Fruit fly (Drosophila melanogaster) whole organism, embryonic: ENCODE measurements around the gene CG6928.

ENCODE experiments used
- Atf3 ChIP-seq: fragments of 200-800 bp; sonication (Bioruptor generic); optimal IDR thresholded peaks from 3 replicates; lab custom pipeline; 2016; ENCODE audit warnings: missing biosample characterization, missing genetic modification characterization
- Awh ChIP-seq: fragments of 200-800 bp; sonication (Bioruptor generic); IDR thresholded peaks from 2 replicates; pipeline ENCODE4, ENCODE4 v1.3.6; 2022; ENCODE audit warnings: missing biosample characterization, missing genetic modification characterization
- Bteb2 ChIP-seq: fragments of 200-800 bp; sonication (Bioruptor generic); optimal IDR thresholded peaks from 2 replicates; lab custom pipeline; 2016; ENCODE audit warnings: missing biosample characterization, missing genetic modification characterization
- CG10543 ChIP-seq: fragments of 200-800 bp; sonication (Bioruptor generic); optimal IDR thresholded peaks from 3 replicates; lab custom pipeline; 2017; ENCODE audit warnings: missing biosample characterization, mild to moderate bottlenecking, missing genetic modification characterization, moderate library complexity
- CG12219 ChIP-seq: fragments of 200-800 bp; sonication (Bioruptor generic); optimal IDR thresholded peaks from 3 replicates; lab custom pipeline; 2018; ENCODE audit warnings: missing biosample characterization, mild to moderate bottlenecking, missing genetic modification characterization
- CG12942 ChIP-seq: fragments of 200-800 bp; sonication (Bioruptor generic); optimal IDR thresholded peaks from 3 replicates; lab custom pipeline; 2016; ENCODE audit warnings: missing biosample characterization, missing genetic modification characterization
- CG13296 ChIP-seq: fragments of 200-800 bp; sonication (Bioruptor generic); optimal IDR thresholded peaks from 3 replicates; lab custom pipeline; 2018; ENCODE audit warnings: missing biosample characterization, mild to moderate bottlenecking, missing genetic modification characterization
- CG13894 ChIP-seq: fragments of 200-800 bp; sonication (Bioruptor generic); optimal IDR thresholded peaks from 3 replicates; lab custom pipeline; 2018; ENCODE audit warnings: missing biosample characterization, mild to moderate bottlenecking, missing genetic modification characterization, moderate library complexity
- CG14014 ChIP-seq: fragments of 200-800 bp; sonication (Bioruptor generic); IDR thresholded peaks from 2 replicates; pipeline ENCODE4 v1.3.6; 2022; ENCODE audit warnings: missing biosample characterization, missing genetic modification characterization
- CG15269 ChIP-seq: fragments of 200-800 bp; sonication (Bioruptor generic); optimal IDR thresholded peaks from 2 replicates; lab custom pipeline; 2018; ENCODE audit warnings: missing biosample characterization, mild to moderate bottlenecking, missing genetic modification characterization, moderate library complexity
- CG17802 ChIP-seq: fragments of 200-800 bp; sonication (Bioruptor generic); optimal IDR thresholded peaks from 2 replicates; lab custom pipeline; 2018; ENCODE audit warnings: missing biosample characterization, mild to moderate bottlenecking, missing genetic modification characterization, moderate library complexity
- CG2129 ChIP-seq: fragments of 200-800 bp; sonication (Bioruptor generic); IDR thresholded peaks from 2 replicates; pipeline ENCODE4 v1.3.6; 2022; ENCODE audit warnings: missing biosample characterization, missing genetic modification characterization; ENCODE audit not compliant: partially characterized antibody
- CG3281 ChIP-seq: fragments of 200-800 bp; sonication (Bioruptor generic); optimal IDR thresholded peaks from 3 replicates; lab custom pipeline; 2017; ENCODE audit warnings: missing biosample characterization, mild to moderate bottlenecking, missing genetic modification characterization
- CG4617 ChIP-seq: fragments of 200-800 bp; sonication (Bioruptor generic); optimal IDR thresholded peaks from 3 replicates; lab custom pipeline; 2016; ENCODE audit warnings: missing biosample characterization, missing genetic modification characterization, borderline replicate concordance
- CG7372 ChIP-seq: fragments of 200-800 bp; sonication (Bioruptor generic); IDR thresholded peaks from 2 replicates; pipeline ENCODE4 v1.3.6; 2022; ENCODE audit warnings: missing biosample characterization, missing genetic modification characterization
- CG7987 ChIP-seq: fragments of 200-800 bp; sonication (Bioruptor generic); optimal IDR thresholded peaks from 2 replicates; lab custom pipeline; 2018; ENCODE audit warnings: missing biosample characterization, mild to moderate bottlenecking, missing genetic modification characterization, moderate library complexity
- CG8281 ChIP-seq: fragments of 200-800 bp; sonication (Bioruptor generic); optimal IDR thresholded peaks from 2 replicates; lab custom pipeline; 2018; ENCODE audit warnings: missing biosample characterization, mild to moderate bottlenecking, missing genetic modification characterization, moderate library complexity
- CG9609 ChIP-seq: fragments of 200-800 bp; sonication (Bioruptor generic); optimal IDR thresholded peaks from 3 replicates; lab custom pipeline; 2016; ENCODE audit warnings: missing biosample characterization, missing genetic modification characterization
- CG9932 ChIP-seq: fragments of 200-800 bp; sonication (Bioruptor generic); IDR thresholded peaks from 2 replicates; pipeline ENCODE4 v1.3.6; 2022; ENCODE audit warnings: missing biosample characterization, missing genetic modification characterization
- CrebB ChIP-seq: fragments of 200-800 bp; sonication (Bioruptor generic); optimal IDR thresholded peaks from 3 replicates; lab custom pipeline; 2018; ENCODE audit warnings: missing biosample characterization, mild to moderate bottlenecking, missing genetic modification characterization
- D19B ChIP-seq: fragments of 200-800 bp; sonication (Bioruptor generic); optimal IDR thresholded peaks from 2 replicates; lab custom pipeline; 2017; ENCODE audit warnings: missing biosample characterization, mild to moderate bottlenecking, missing genetic modification characterization
- Dp ChIP-seq: fragments of 200-800 bp; sonication (Bioruptor generic); optimal IDR thresholded peaks from 2 replicates; lab custom pipeline; 2018; ENCODE audit warnings: missing biosample characterization, mild to moderate bottlenecking, missing genetic modification characterization, moderate library complexity
- Dref ChIP-seq: fragments of 200-800 bp; sonication (Bioruptor generic); IDR thresholded peaks from 2 replicates; pipeline ENCODE4 v1.3.6; 2022; ENCODE audit warnings: missing biosample characterization, missing genetic modification characterization
- E2f1 ChIP-seq: fragments of 200-800 bp; sonication (Bioruptor generic); IDR thresholded peaks from 2 replicates; pipeline ENCODE4 v1.3.6; 2022; ENCODE audit warnings: missing biosample characterization, missing genetic modification characterization
- Ets65A ChIP-seq: fragments of 200-800 bp; sonication (Bioruptor generic); peaks from one replicate; lab custom pipeline; 2016; ENCODE audit warnings: missing biosample characterization, missing genetic modification characterization
- Jarid2 ChIP-seq: fragments of 200-800 bp; sonication (Bioruptor generic); optimal IDR thresholded peaks from 3 replicates; lab custom pipeline; 2017; ENCODE audit warnings: mild to moderate bottlenecking, missing biosample characterization, missing genetic modification reagents, missing genetic modification characterization
- Mrtf ChIP-seq: fragments of 200-800 bp; sonication (Bioruptor generic); IDR thresholded peaks from 3 replicates; pipeline ENCODE4 v1.3.6; 2022; ENCODE audit warnings: missing biosample characterization, missing genetic modification characterization
- Neu2 ChIP-seq: fragments of 200-800 bp; sonication (Bioruptor generic); optimal IDR thresholded peaks from 3 replicates; lab custom pipeline; 2016; ENCODE audit warnings: missing biosample characterization, missing genetic modification characterization, borderline replicate concordance
- Rfx ChIP-seq: fragments of 200-800 bp; sonication (Bioruptor generic); IDR thresholded peaks from 2 replicates; pipeline ENCODE4 v1.3.6; 2022; ENCODE audit warnings: missing biosample characterization, missing genetic modification characterization
- Sin3A ChIP-seq: fragments of >200 bp; optimal IDR thresholded peaks from 2 replicates; lab custom pipeline; 2018
- Six4 ChIP-seq: fragments of 200-800 bp; sonication (Bioruptor generic); optimal IDR thresholded peaks from 2 replicates; lab custom pipeline; 2016; ENCODE audit warnings: missing biosample characterization, missing genetic modification characterization
- Sox102F ChIP-seq: fragments of 200-800 bp; sonication (Bioruptor generic); optimal IDR thresholded peaks from 2 replicates; lab custom pipeline; 2018; ENCODE audit warnings: missing biosample characterization, mild to moderate bottlenecking, missing genetic modification characterization, moderate library complexity
- Taf1 ChIP-seq: fragments of 200-800 bp; sonication (Bioruptor generic); IDR thresholded peaks from 2 replicates; pipeline ENCODE4 v1.3.6; 2022; ENCODE audit warnings: missing biosample characterization, missing genetic modification characterization
- ara ChIP-seq: fragments of 200-800 bp; sonication (Bioruptor generic); IDR thresholded peaks from 2 replicates; pipeline ENCODE4 v1.3.6; 2022; ENCODE audit warnings: missing biosample characterization, missing genetic modification characterization
- bbx ChIP-seq: fragments of 200-800 bp; sonication (Bioruptor generic); IDR thresholded peaks from 2 replicates; pipeline ENCODE4 v1.3.6; 2022; ENCODE audit warnings: missing biosample characterization, missing genetic modification characterization; ENCODE audit not compliant: partially characterized antibody
- btn ChIP-seq: fragments of 200-800 bp; sonication (Bioruptor generic); optimal IDR thresholded peaks from 2 replicates; lab custom pipeline; 2016; ENCODE audit warnings: missing biosample characterization, missing genetic modification characterization
- cad ChIP-seq: fragments of >200 bp; optimal IDR thresholded peaks from 2 replicates; lab custom pipeline; 2017; ENCODE audit warnings: missing biosample characterization, missing genetic modification characterization
- ci ChIP-seq: fragments of 200-800 bp; sonication (Bioruptor generic); IDR thresholded peaks from 3 replicates; pipeline ENCODE4 v1.3.6; 2022; ENCODE audit warnings: missing biosample characterization, missing genetic modification characterization
- exex ChIP-seq: fragments of 200-800 bp; sonication (Bioruptor generic); optimal IDR thresholded peaks from 4 replicates; lab custom pipeline; 2018; ENCODE audit warnings: missing biosample characterization, mild to moderate bottlenecking, missing genetic modification characterization, moderate library complexity
- grn ChIP-seq: fragments of 200-800 bp; sonication (Bioruptor generic); optimal IDR thresholded peaks from 3 replicates; lab custom pipeline; 2017; ENCODE audit warnings: missing biosample characterization, missing genetic modification characterization
- gsb ChIP-seq: fragments of 200-800 bp; sonication (Bioruptor generic); IDR thresholded peaks from 2 replicates; pipeline ENCODE4 v1.3.6; 2022; ENCODE audit warnings: missing biosample characterization, missing genetic modification characterization
- insv ChIP-seq, 2 experiments: fragments of 200-800 bp; sonication (Bioruptor generic); optimal IDR thresholded peaks; 3 replicates each; lab custom pipeline; 2016 to 2018; ENCODE audit warnings: missing biosample characterization in 2 of 2, missing genetic modification characterization in 2 of 2
- kah ChIP-seq: fragments of 200-800 bp; sonication (Bioruptor generic); optimal IDR thresholded peaks from 2 replicates; lab custom pipeline; 2018; ENCODE audit warnings: missing biosample characterization, mild to moderate bottlenecking, missing genetic modification characterization
- mld ChIP-seq: fragments of 200-800 bp; sonication (Bioruptor generic); IDR thresholded peaks from 3 replicates; pipeline ENCODE4 v1.3.6; 2022; ENCODE audit warnings: missing biosample characterization, missing genetic modification characterization; ENCODE audit not compliant: partially characterized antibody
- nerfin-1 ChIP-seq: fragments of 200-800 bp; sonication (Bioruptor generic); optimal IDR thresholded peaks from 3 replicates; lab custom pipeline; 2019; ENCODE audit warnings: missing biosample characterization, mild to moderate bottlenecking, missing genetic modification characterization, moderate library complexity
- oc ChIP-seq: fragments of 200-800 bp; sonication (Bioruptor generic); optimal IDR thresholded peaks from 2 replicates; lab custom pipeline; 2018; ENCODE audit warnings: missing biosample characterization, mild to moderate bottlenecking, missing genetic modification characterization, moderate library complexity
- pita ChIP-seq: fragments of 200-800 bp; sonication (Bioruptor generic); optimal IDR thresholded peaks from 2 replicates; lab custom pipeline; 2017; ENCODE audit warnings: missing biosample characterization, mild to moderate bottlenecking, missing genetic modification characterization
- sd ChIP-seq: fragments of 200-800 bp; sonication (Bioruptor generic); optimal IDR thresholded peaks from 3 replicates; lab custom pipeline; 2018; ENCODE audit warnings: missing biosample characterization, mild to moderate bottlenecking, missing genetic modification characterization, moderate library complexity
- slp2 ChIP-seq: fragments of 200-800 bp; sonication (Bioruptor generic); optimal IDR thresholded peaks from 2 replicates; lab custom pipeline; 2016; ENCODE audit warnings: missing biosample characterization, missing genetic modification characterization
- stwl ChIP-seq: fragments of 200-800 bp; sonication (Bioruptor generic); optimal IDR thresholded peaks from 3 replicates; lab custom pipeline; 2018; ENCODE audit warnings: missing biosample characterization, mild to moderate bottlenecking, missing genetic modification characterization, moderate library complexity
- sug ChIP-seq: fragments of 200-800 bp; optimal IDR thresholded peaks from 2 replicates; lab custom pipeline; 2019; ENCODE audit warnings: missing biosample characterization, mild to moderate bottlenecking, missing genetic modification characterization, moderate library complexity
- tup ChIP-seq: fragments of 200-800 bp; sonication (Bioruptor generic); optimal IDR thresholded peaks from 2 replicates; lab custom pipeline; 2016; ENCODE audit warnings: missing biosample characterization, mild to moderate bottlenecking, missing genetic modification characterization, moderate library complexity

The CG6928 gene

DNA sequence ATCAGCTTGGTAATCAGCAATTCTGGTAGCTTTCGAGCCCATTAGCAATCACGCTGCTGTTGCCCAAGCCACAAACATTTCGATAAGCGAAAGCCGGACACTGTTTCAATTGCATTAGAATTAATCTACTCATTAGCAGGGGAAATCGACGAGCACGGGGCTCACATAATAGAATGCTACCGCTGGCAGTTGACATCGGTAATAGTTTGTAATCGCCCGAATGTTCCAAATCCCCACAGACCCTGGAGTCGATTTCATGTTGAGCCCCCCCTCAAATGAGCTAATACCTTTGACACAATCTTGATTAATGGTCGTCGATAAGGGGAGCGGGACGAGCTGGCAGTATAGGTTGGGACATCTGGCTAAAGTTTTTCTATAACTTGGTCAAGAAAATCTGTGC lies 54.6 kb downstream of the CG6928 start (continued):
- TF ChIP-seq pita (no peak), Atf3 (GFP tag; lab: Kevin White, UChicago) (no peak), sug (peak; percentile 92), oc (tag; lab: Kevin White, UChicago) (peak; percentile 53), tup (GFP tag; lab: Kevin White, UChicago) (no peak), CG13296 (GFP tag; lab: Kevin White, UChicago) (peak; percentile 21), CG17802 (tag; lab: Kevin White, UChicago) (no peak), Dp (no peak), Sox102F (GFP tag; lab: Kevin White, UChicago) (no peak), cad (GFP tag; lab: Kevin White, UChicago) (no peak), Six4 (no peak), insv (GFP tag; optimal IDR thresholded peaks at IDR 0.05; lab: Kevin White, UChicago) (no peak), Bteb2 (GFP tag; lab: Kevin White, UChicago) (no peak), CG2129 (GFP tag; lab: Robert Waterston, UW) (no peak), Neu2 (GFP tag; lab: Kevin White, UChicago) (no peak), nerfin-1 (tag; lab: Kevin White, UChicago) (no peak), Dref (GFP tag; lab: Robert Waterston, UW) (no peak), CG15269 (tag; lab: Kevin White, UChicago) (peak; percentile 6), btn (GFP tag; lab: Kevin White, UChicago) (no peak), sd (tag; lab: Kevin White, UChicago) (no peak), Jarid2 (no peak), gsb (GFP tag; lab: Robert Waterston, UW) (no peak), Ets65A (GFP tag; lab: Kevin White, UChicago) (no peak), CG10543 (GFP tag; lab: Kevin White, UChicago) (peak; percentile 63), CG9609 (GFP tag; lab: Kevin White, UChicago) (no peak), CrebB (no peak), grn (GFP tag; lab: Kevin White, UChicago) (peak; percentile 88), Mrtf (no peak), stwl (tag; lab: Kevin White, UChicago) (no peak), E2f1 (GFP tag; lab: Robert Waterston, UW) (no peak), Taf1 (GFP tag; lab: Robert Waterston, UW) (no peak), Rfx (GFP tag; lab: Robert Waterston, UW) (no peak), CG4617 (no peak), CG7372 (GFP tag; lab: Robert Waterston, UW) (no peak), slp2 (GFP tag; lab: Kevin White, UChicago) (no peak), exex (peak; percentile 95), CG13894 (tag; lab: Kevin White, UChicago) (no peak), Sin3A (no peak), D19B (GFP tag; lab: Kevin White, UChicago) (no peak), CG14014 (GFP tag; lab: Robert Waterston, UW) (no peak), CG12942 (GFP tag; lab: Kevin White, UChicago) (no peak), kah (no peak), CG7987 (GFP tag; lab: Kevin White, UChicago) (no peak), mld (GFP tag; lab: Robert Waterston, UW) (no peak), ci (0 out of 3 replicates have a peak, but pooled peaks have one; percentile 12), Awh (0 out of 2 replicates have a peak, but pooled peaks have one; percentile 38), CG12219 (GFP tag; lab: Kevin White, UChicago) (no peak), bbx (GFP tag; lab: Robert Waterston, UW) (no peak), CG8281 (tag; lab: Kevin White, UChicago) (no peak), CG3281 (GFP tag; lab: Kevin White, UChicago) (no peak), CG9932 (GFP tag; lab: Robert Waterston, UW) (no peak), ara (GFP tag; lab: Robert Waterston, UW) (no peak)
